Worm (Caenorhabditis elegans): ENCODE results near the gene F59E11.6.

- TF ChIP-seq tab-1 (GFP tag; IDR thresholded peaks at IDR 0.05) (no peak), flt-1 (GFP tag; IDR thresholded peaks at IDR 0.05) (no peak), ref-1 (GFP tag; conservative IDR thresholded peaks at IDR 0.05) (no peak), klf-2 (GFP tag; conservative IDR thresholded peaks at IDR 0.05) (no peak), ztf-23 (GFP tag; IDR thresholded peaks at IDR 0.05) (no peak), ztf-29 (GFP tag; IDR thresholded peaks at IDR 0.05) (no peak), T22C8.4 (GFP tag; IDR thresholded peaks at IDR 0.05) (no peak)
Observed at ce11 chrV:8946142-8946541, 45.4 kb upstream of the F59E11.6 start.

Measured in whole organism, midembryonic.